Worm (Caenorhabditis elegans) whole organism, young adult: ENCODE data around the gene C10G8.4.

ENCODE experiments used
- B0336.3 ChIP-seq: fragments of 200-800 bp; sonication (Bioruptor generic); IDR thresholded peaks from 2 replicates; pipeline ENCODE4 v1.3.6; 2022; ENCODE audit warnings: missing genetic modification characterization, missing compliant biosample characterization
- C06A6.2 ChIP-seq: fragments of 200-800 bp; sonication (Bioruptor generic); conservative IDR thresholded peaks from 2 replicates; pipeline ENCODE4 v1.3.6; 2022; ENCODE audit warnings: missing genetic modification characterization, missing compliant biosample characterization
- F22D6.2 ChIP-seq: sonication (generic microtip); optimal IDR thresholded peaks from 2 replicates; lab custom pipeline; 2016; ENCODE audit warnings: mild to moderate bottlenecking, missing genetic modification characterization, missing compliant biosample characterization
- F52B5.7 ChIP-seq: sonication (generic microtip); optimal IDR thresholded peaks from 2 replicates; lab custom pipeline; 2016; ENCODE audit warnings: mild to moderate bottlenecking, missing genetic modification characterization, missing compliant biosample characterization
- F57C9.4 ChIP-seq: sonication (generic microtip); optimal IDR thresholded peaks from 2 replicates; lab custom pipeline; 2017; ENCODE audit warnings: mild to moderate bottlenecking, missing genetic modification characterization, missing compliant biosample characterization
- K11D2.4 ChIP-seq: fragments of 200-800 bp; sonication (Bioruptor generic); IDR thresholded peaks from 2 replicates; pipeline ENCODE4 v1.3.6; 2022; ENCODE audit warnings: missing genetic modification reagents, missing genetic modification characterization, missing compliant biosample characterization
- Y53F4B.3 ChIP-seq: fragments of 200-800 bp; sonication (Bioruptor generic); IDR thresholded peaks from 2 replicates; pipeline ENCODE4 v1.3.6; 2022; ENCODE audit warnings: missing genetic modification reagents, missing genetic modification characterization, missing compliant biosample characterization
- Y53G8AR.9 ChIP-seq: fragments of 200-800 bp; sonication (Bioruptor generic); conservative IDR thresholded peaks from 2 replicates; pipeline ENCODE4 v1.3.6; 2022; ENCODE audit warnings: missing genetic modification reagents, missing genetic modification characterization, missing compliant biosample characterization
- Y79H2A.3 ChIP-seq: fragments of 200-800 bp; sonication (Bioruptor generic); conservative IDR thresholded peaks from 2 replicates; pipeline ENCODE4 v1.3.6; 2022; ENCODE audit warnings: missing genetic modification reagents, missing genetic modification characterization, missing compliant biosample characterization
- akir-1 ChIP-seq: fragments of 200-800 bp; sonication (Bioruptor generic); optimal IDR thresholded peaks from 2 replicates; lab custom pipeline; 2018; ENCODE audit warnings: mild to moderate bottlenecking, missing genetic modification characterization, moderate library complexity, missing compliant biosample characterization
- atf-7 ChIP-seq: sonication (generic microtip); optimal IDR thresholded peaks from 2 replicates; lab custom pipeline; 2017; ENCODE audit warnings: mild to moderate bottlenecking, missing genetic modification characterization, missing compliant biosample characterization
- attf-5 ChIP-seq: fragments of 200-800 bp; sonication (Bioruptor generic); optimal IDR thresholded peaks from 2 replicates; lab custom pipeline; 2018; ENCODE audit warnings: mild to moderate bottlenecking, missing genetic modification characterization, missing compliant biosample characterization
- cebp-1 ChIP-seq, 2 experiments: fragments of 200-800 bp in 1 of 2; sonication (Bioruptor generic) in 1 of 2; sonication (generic microtip) in 1 of 2; IDR thresholded peaks in 1 of 2; optimal IDR thresholded peaks in 1 of 2; 2 replicates each; pipeline versions ENCODE4 v1.3.6 to Lab custom; 2017 to 2022; ENCODE audit warnings: missing compliant biosample characterization in 2 of 2, missing genetic modification characterization in 2 of 2, mild to moderate bottlenecking in 1 of 2, missing genetic modification reagents in 1 of 2, moderate library complexity in 1 of 2
- ceh-40 ChIP-seq: fragments of 200-800 bp; sonication (Bioruptor generic); IDR thresholded peaks from 2 replicates; pipeline ENCODE4 v1.3.6; 2022; ENCODE audit warnings: missing genetic modification characterization, missing compliant biosample characterization
- ceh-58 ChIP-seq: fragments of 200-800 bp; sonication (Bioruptor generic); IDR thresholded peaks from 2 replicates; pipeline ENCODE4 v1.3.6; 2022; ENCODE audit warnings: missing genetic modification characterization, missing compliant biosample characterization
- ceh-79 ChIP-seq: sonication (generic microtip); optimal IDR thresholded peaks from 2 replicates; lab custom pipeline; 2017; ENCODE audit warnings: mild to moderate bottlenecking, missing genetic modification characterization, missing compliant biosample characterization
- chd-7 ChIP-seq: sonication (generic microtip); optimal IDR thresholded peaks from 2 replicates; lab custom pipeline; 2016; ENCODE audit warnings: mild to moderate bottlenecking, missing genetic modification characterization, moderate library complexity, missing compliant biosample characterization
- dox-1 ChIP-seq: fragments of 200-800 bp; sonication (Bioruptor generic); IDR thresholded peaks from 2 replicates; pipeline ENCODE4 v1.3.6; 2022; ENCODE audit warnings: missing genetic modification reagents, missing genetic modification characterization, missing compliant biosample characterization
- egl-44 ChIP-seq: fragments of 200-800 bp; sonication (Bioruptor generic); IDR thresholded peaks from 2 replicates; pipeline ENCODE4 v1.3.6; 2022; ENCODE audit warnings: missing genetic modification reagents, missing genetic modification characterization, missing compliant biosample characterization
- ekl-4 ChIP-seq: fragments of 200-800 bp; sonication (Bioruptor generic); IDR thresholded peaks from 2 replicates; pipeline ENCODE4 v1.3.6; 2022; ENCODE audit warnings: missing genetic modification reagents, missing genetic modification characterization, missing compliant biosample characterization
- ets-4 ChIP-seq: fragments of 200-800 bp; sonication (Bioruptor generic); optimal IDR thresholded peaks from 2 replicates; lab custom pipeline; 2018; ENCODE audit warnings: mild to moderate bottlenecking, missing genetic modification characterization, missing compliant biosample characterization
- fkh-3 ChIP-seq: sonication (generic microtip); optimal IDR thresholded peaks from 2 replicates; lab custom pipeline; 2016; ENCODE audit warnings: mild to moderate bottlenecking, missing genetic modification characterization, missing compliant biosample characterization
- gei-17 ChIP-seq: fragments of 200-800 bp; sonication (Bioruptor generic); optimal IDR thresholded peaks from 2 replicates; lab custom pipeline; 2018; ENCODE audit warnings: mild to moderate bottlenecking, missing genetic modification characterization, missing compliant biosample characterization
- hmg-1.2 ChIP-seq: fragments of 200-800 bp; sonication (Bioruptor generic); IDR thresholded peaks from 2 replicates; pipeline ENCODE4 v1.3.6; 2022; ENCODE audit warnings: missing genetic modification reagents, missing genetic modification characterization, missing compliant biosample characterization
- let-526 ChIP-seq: fragments of 200-800 bp; sonication (Bioruptor generic); IDR thresholded peaks from 2 replicates; pipeline ENCODE4 v1.3.6; 2022; ENCODE audit warnings: missing genetic modification reagents, missing genetic modification characterization, missing compliant biosample characterization
- let-607 ChIP-seq, 2 experiments: fragments of 200-800 bp in 1 of 2; sonication (Bioruptor generic) in 1 of 2; sonication (generic microtip) in 1 of 2; optimal IDR thresholded peaks; 2 replicates each; lab custom pipeline; 2016 to 2018; ENCODE audit warnings: mild to moderate bottlenecking in 2 of 2, missing compliant biosample characterization in 2 of 2, missing genetic modification characterization in 2 of 2, moderate library complexity in 2 of 2, missing genotype in 1 of 2
- lin-26 ChIP-seq: fragments of 200-800 bp; sonication (Bioruptor generic); IDR thresholded peaks from 2 replicates; pipeline ENCODE4 v1.3.6; 2022; ENCODE audit warnings: missing genetic modification reagents, missing genetic modification characterization, missing compliant biosample characterization
- lin-54 ChIP-seq: fragments of 200-800 bp; sonication (Bioruptor generic); optimal IDR thresholded peaks from 2 replicates; lab custom pipeline; 2018; ENCODE audit warnings: mild to moderate bottlenecking, missing genetic modification characterization, missing compliant biosample characterization
- lir-1 ChIP-seq: fragments of 200-800 bp; sonication (Bioruptor generic); conservative IDR thresholded peaks from 2 replicates; pipeline ENCODE4 v1.3.6; 2022; ENCODE audit warnings: missing genetic modification reagents, missing genetic modification characterization, missing compliant biosample characterization
- lsl-1 ChIP-seq: fragments of 200-800 bp; sonication (Bioruptor generic); optimal IDR thresholded peaks from 2 replicates; lab custom pipeline; 2018; ENCODE audit warnings: mild to moderate bottlenecking, missing genetic modification characterization, moderate library complexity, missing compliant biosample characterization
- madf-10 ChIP-seq: sonication (generic microtip); optimal IDR thresholded peaks from 2 replicates; lab custom pipeline; 2016; ENCODE audit warnings: mild to moderate bottlenecking, missing genetic modification characterization, missing compliant biosample characterization
- mcd-1 ChIP-seq: fragments of 200-800 bp; sonication (Bioruptor generic); IDR thresholded peaks from 2 replicates; pipeline ENCODE4 v1.3.6; 2022; ENCODE audit warnings: missing genetic modification reagents, missing genetic modification characterization, missing compliant biosample characterization
- nfya-2 ChIP-seq: fragments of 200-800 bp; sonication (Bioruptor generic); IDR thresholded peaks from 2 replicates; pipeline ENCODE4 v1.3.6; 2022; ENCODE audit warnings: missing genetic modification reagents, missing genetic modification characterization, missing compliant biosample characterization
- nfyb-1 ChIP-seq: fragments of 200-800 bp; sonication (Bioruptor generic); IDR thresholded peaks from 2 replicates; pipeline ENCODE4 v1.3.6; 2022; ENCODE audit warnings: missing genetic modification reagents, missing genetic modification characterization, missing compliant biosample characterization
- nhr-80 ChIP-seq: sonication (generic microtip); optimal IDR thresholded peaks from 2 replicates; lab custom pipeline; 2016; ENCODE audit warnings: missing genetic modification characterization, missing compliant biosample characterization
- nhr-90 ChIP-seq: sonication (generic microtip); optimal IDR thresholded peaks from 2 replicates; lab custom pipeline; 2016; ENCODE audit warnings: missing genotype, mild to moderate bottlenecking, missing genetic modification characterization, missing compliant biosample characterization
- pbrm-1 ChIP-seq: fragments of 200-800 bp; sonication (Bioruptor generic); IDR thresholded peaks from 2 replicates; pipeline ENCODE4 v1.3.6; 2022; ENCODE audit warnings: missing genetic modification reagents, missing genetic modification characterization, missing compliant biosample characterization
- rpc-1 ChIP-seq, 2 experiments: fragments of 150-350 bp in 1 of 2; sonication (generic microtip) in 1 of 2; optimal IDR thresholded peaks; 2 replicates each; lab custom pipeline; 2014 to 2018; ENCODE audit warnings: missing biosample characterization in 1 of 2, missing genetic modification characterization in 1 of 2, missing genetic modification reagents in 1 of 2, missing genotype in 1 of 2
- snpc-4 ChIP-seq, 5 experiments: fragments of 150-350 bp in 1 of 5; sonication (generic microtip) in 4 of 5; optimal IDR thresholded peaks; 2 replicates each; lab custom pipeline; 2014 to 2018; ENCODE audit warnings: missing genetic modification characterization in 5 of 5, missing biosample characterization in 3 of 5, antibody characterized with exemption in 2 of 5, mild to moderate bottlenecking in 2 of 5, missing compliant biosample characterization in 2 of 5, missing genotype in 2 of 5, moderate library complexity in 2 of 5, missing genetic modification reagents in 1 of 5
- somi-1 ChIP-seq: fragments of 200-800 bp; sonication (Bioruptor generic); optimal IDR thresholded peaks from 2 replicates; lab custom pipeline; 2018; ENCODE audit warnings: mild to moderate bottlenecking, missing genetic modification characterization, missing compliant biosample characterization
- sptf-2 ChIP-seq: fragments of 200-800 bp; sonication (Bioruptor generic); optimal IDR thresholded peaks from 2 replicates; lab custom pipeline; 2018; ENCODE audit warnings: mild to moderate bottlenecking, missing genetic modification characterization, missing compliant biosample characterization
- tbp1 ChIP-seq: fragments of 200-800 bp; sonication (Bioruptor generic); optimal IDR thresholded peaks from 2 replicates; lab custom pipeline; 2018; ENCODE audit warnings: mild to moderate bottlenecking, missing genetic modification characterization, missing compliant biosample characterization
- unc-62 ChIP-seq: fragments of 150-350 bp; optimal IDR thresholded peaks from 2 replicates; lab custom pipeline; 2014; ENCODE audit warnings: missing biosample characterization, missing genetic modification reagents, missing genetic modification characterization
- zfh-2 ChIP-seq: fragments of 200-800 bp; sonication (Bioruptor generic); conservative IDR thresholded peaks from 2 replicates; pipeline ENCODE4 v1.3.6; 2022; ENCODE audit warnings: missing genetic modification reagents, missing genetic modification characterization, missing compliant biosample characterization
- ztf-22 ChIP-seq: fragments of 200-800 bp; sonication (Bioruptor generic); optimal IDR thresholded peaks from 2 replicates; lab custom pipeline; 2018; ENCODE audit warnings: mild to moderate bottlenecking, missing genetic modification characterization, moderate library complexity, missing compliant biosample characterization
- ztf-3 ChIP-seq: fragments of 200-800 bp; sonication (Bioruptor generic); optimal IDR thresholded peaks from 2 replicates; lab custom pipeline; 2018; ENCODE audit warnings: mild to moderate bottlenecking, missing genetic modification characterization, missing compliant biosample characterization
- ztf-6 ChIP-seq: fragments of 200-800 bp; sonication (Bioruptor generic); IDR thresholded peaks from 2 replicates; pipeline ENCODE4 v1.3.6; 2022; ENCODE audit warnings: missing genetic modification reagents, missing genetic modification characterization, missing compliant biosample characterization

Gene C10G8.4

DNA sequence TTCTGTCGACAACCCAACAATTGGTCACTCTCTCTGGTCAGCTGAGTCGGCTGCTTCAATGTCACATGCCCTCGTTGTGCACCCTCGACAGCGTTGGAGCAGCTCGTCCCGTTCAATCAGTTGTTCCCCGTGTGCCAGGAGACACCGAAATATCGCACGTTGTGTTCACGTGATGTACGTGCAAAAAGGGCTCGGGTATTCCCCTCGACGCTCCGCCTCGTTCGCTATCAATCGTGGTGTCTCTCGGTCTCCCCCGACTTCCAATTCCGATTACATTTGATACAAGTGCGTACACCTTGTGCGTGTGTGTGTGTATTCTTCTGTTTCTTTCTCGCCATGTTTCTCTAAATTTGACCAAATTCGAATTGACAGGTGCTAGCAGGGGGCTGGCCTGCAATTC is 40.2 kb upstream of the C10G8.4 start:
- TF ChIP-seq atf-7 (tag; lab: Kevin White, UChicago) (peak; percentile 82), lin-54 (GFP tag; lab: Kevin White, UChicago) (peak; percentile 41), ceh-79 (tag; lab: Kevin White, UChicago) (no peak), cebp-1 (GFP tag; IDR thresholded peaks at IDR 0.05; lab: Robert Waterston, UW) (no peak), cebp-1 (tag; optimal IDR thresholded peaks at IDR 0.05; lab: Kevin White, UChicago) (peak; percentile 81), egl-44 (GFP tag; lab: Robert Waterston, UW) (peak; percentile 84; the same call in 1 of the 2 replicates), lir-1 (peak; percentile 36; the same call in 1 of the 2 replicates), zfh-2 (GFP tag; lab: Robert Waterston, UW) (peak; percentile 86), Y79H2A.3 (GFP tag; lab: Robert Waterston, UW) (no peak), ztf-3 (GFP tag; lab: Kevin White, UChicago) (no peak), K11D2.4 (GFP tag; lab: Robert Waterston, UW) (peak; percentile 78; the same call in 1 of the 2 replicates), rpc-1 (optimal IDR thresholded peaks at IDR 0.05; lab: Kevin White, UChicago) (no peak), rpc-1 (tag; optimal IDR thresholded peaks at IDR 0.05; lab: Kevin White, UChicago) (no peak), nhr-90 (tag; lab: Kevin White, UChicago) (peak; percentile 46), let-526 (GFP tag; lab: Robert Waterston, UW) (peak; percentile 84), mcd-1 (GFP tag; lab: Robert Waterston, UW) (peak; percentile 76), nfya-2 (GFP tag; lab: Robert Waterston, UW) (no peak), nhr-80 (tag; lab: Kevin White, UChicago) (peak; percentile 87), snpc-4 (GFP tag; optimal IDR thresholded peaks at IDR 0.05; lab: Kevin White, UChicago) (no peak), snpc-4 (tag; optimal IDR thresholded peaks at IDR 0.05; lab: Kevin White, UChicago) (peak in 3 of 4 experiments; percentile 6 to 56 (median 37)), pbrm-1 (GFP tag; lab: Robert Waterston, UW) (no peak), gei-17 (GFP tag; lab: Kevin White, UChicago) (peak; percentile 41), somi-1 (GFP tag; lab: Kevin White, UChicago) (peak; percentile 81), ekl-4 (GFP tag; lab: Robert Waterston, UW) (0 out of 2 replicates have a peak, but pooled peaks have one; percentile 44), dox-1 (GFP tag; lab: Robert Waterston, UW) (peak; percentile 74), C06A6.2 (GFP tag; lab: Robert Waterston, UW) (0 out of 2 replicates have a peak, but pooled peaks have one; percentile 14), F57C9.4 (tag; lab: Kevin White, UChicago) (no peak), lin-26 (peak; percentile 71), Y53F4B.3 (GFP tag; lab: Robert Waterston, UW) (no peak), sptf-2 (GFP tag; lab: Kevin White, UChicago) (no peak), ceh-58 (GFP tag; lab: Robert Waterston, UW) (no peak), attf-5 (GFP tag; lab: Kevin White, UChicago) (peak; percentile 64), ets-4 (peak; percentile 62), let-607 (tag; optimal IDR thresholded peaks at IDR 0.05; lab: Kevin White, UChicago) (peak in 1 of 2 experiments; percentile 18), nfyb-1 (GFP tag; lab: Robert Waterston, UW) (peak; percentile 86), B0336.3 (GFP tag; lab: Robert Waterston, UW) (peak; percentile 78), F22D6.2 (tag; lab: Kevin White, UChicago) (peak; percentile 79), chd-7 (tag; lab: Kevin White, UChicago) (peak; percentile 86), tbp1 (peak; percentile 39), unc-62 (GFP tag; lab: Kevin White, UChicago) (peak; percentile 4), ztf-6 (GFP tag; lab: Robert Waterston, UW) (0 out of 2 replicates have a peak, but pooled peaks have one; percentile 10), ceh-40 (GFP tag; lab: Robert Waterston, UW) (no peak), akir-1 (GFP tag; lab: Kevin White, UChicago) (no peak), lsl-1 (GFP tag; lab: Kevin White, UChicago) (no peak), madf-10 (peak; percentile 42), F52B5.7 (tag; lab: Kevin White, UChicago) (peak; percentile 11), ztf-22 (GFP tag; lab: Kevin White, UChicago) (peak; percentile 91), hmg-1.2 (GFP tag; lab: Robert Waterston, UW) (peak; percentile 14; the same call in 1 of the 2 replicates), Y53G8AR.9 (GFP tag; lab: Robert Waterston, UW) (peak; percentile 50; the same call in 1 of the 2 replicates), fkh-3 (tag; lab: Kevin White, UChicago) (no peak)
